Worm (Caenorhabditis elegans): ENCODE measurements around the gene efa-6.

- TF ChIP-seq dve-1 (tag; optimal IDR thresholded peaks at IDR 0.05) = no peak
- no peak for TF ChIP-seq elt-2 (tag; optimal IDR thresholded peaks at IDR 0.05)
- TF ChIP-seq ama-1 (optimal IDR thresholded peaks at IDR 0.05) = no peak
- no peak for TF ChIP-seq unc-55 (GFP tag; optimal IDR thresholded peaks at IDR 0.05)
- TF ChIP-seq hlh-15 (tag; optimal IDR thresholded peaks at IDR 0.05) = no peak
- TF ChIP-seq ref-2 (tag; optimal IDR thresholded peaks at IDR 0.05) = no peak
- no peak for TF ChIP-seq Y22D7AL.16 (tag; optimal IDR thresholded peaks at IDR 0.05)
- no peak for TF ChIP-seq ceh-31 (tag; optimal IDR thresholded peaks at IDR 0.05)
- no peak for TF ChIP-seq pha-4 (tag; optimal IDR thresholded peaks at IDR 0.05)
- no peak for TF ChIP-seq pha-2 (tag; optimal IDR thresholded peaks at IDR 0.05)
- no peak for TF ChIP-seq che-1 (tag; optimal IDR thresholded peaks at IDR 0.05)
- no peak for TF ChIP-seq ceh-24 (tag; optimal IDR thresholded peaks at IDR 0.05)
- no peak for TF ChIP-seq fkh-10 (GFP tag; optimal IDR thresholded peaks at IDR 0.05)
These were observed 54.0 kb downstream of the efa-6 start, which contains the start of gene snb-7 for ce11 chrIV:12560568-12560967.

Measured in whole organism, late embryonic.